Worm (Caenorhabditis elegans) whole organism, L4 larva: ENCODE results near the gene F26F4.9.

Source experiments
- D1046.2 ChIP-seq: fragments of 200-800 bp; sonication (Bioruptor generic); IDR thresholded peaks from 2 replicates; pipeline ENCODE4 v1.3.6; 2022; ENCODE audit warnings: missing genetic modification characterization, missing compliant biosample characterization
- F37D6.2 ChIP-seq: sonication (generic microtip); optimal IDR thresholded peaks from 2 replicates; lab custom pipeline; 2016; ENCODE audit warnings: mild to moderate bottlenecking, missing genetic modification characterization, missing compliant biosample characterization
- F44E2.7 ChIP-seq: fragments of 200-800 bp; sonication (Bioruptor generic); IDR thresholded peaks from 2 replicates; pipeline ENCODE4 v2.1.2; 2022; ENCODE audit warnings: missing genetic modification characterization, missing compliant biosample characterization
- R02D3.7 ChIP-seq: fragments of 150-350 bp; sonication (generic microtip); optimal IDR thresholded peaks from 3 replicates; lab custom pipeline; 2014; ENCODE audit warnings: missing biosample characterization, missing genetic modification characterization
- T26A8.4 ChIP-seq: fragments of 200-800 bp; sonication (Bioruptor generic); IDR thresholded peaks from 2 replicates; pipeline ENCODE4 v1.3.6; 2022; ENCODE audit warnings: missing genetic modification characterization, missing compliant biosample characterization
- Y5F2A.4 ChIP-seq: fragments of 200-800 bp; sonication (Bioruptor generic); optimal IDR thresholded peaks from 2 replicates; lab custom pipeline; 2018; ENCODE audit warnings: mild to moderate bottlenecking, missing genetic modification characterization, missing compliant biosample characterization
- aha-1 ChIP-seq: fragments of 150-350 bp; peaks from one replicate; lab custom pipeline; 2014; ENCODE audit warnings: missing biosample characterization, missing genetic modification characterization
- arid-1 ChIP-seq: fragments of 200-800 bp; sonication (Bioruptor generic); conservative IDR thresholded peaks from 2 replicates; pipeline ENCODE4 v1.3.6; 2022; ENCODE audit warnings: missing genetic modification reagents, missing genetic modification characterization, missing compliant biosample characterization
- ceh-20 ChIP-seq: fragments of 200-800 bp; sonication (Bioruptor generic); IDR thresholded peaks from 2 replicates; pipeline ENCODE4 v1.3.6; 2022; ENCODE audit warnings: missing genetic modification reagents, missing genetic modification characterization, missing compliant biosample characterization
- ceh-32 ChIP-seq: sonication (generic microtip); optimal IDR thresholded peaks from 2 replicates; lab custom pipeline; 2016; ENCODE audit warnings: mild to moderate bottlenecking, missing genetic modification characterization, missing compliant biosample characterization; ENCODE audit not compliant: poor library complexity
- ceh-82 ChIP-seq: sonication (generic microtip); optimal IDR thresholded peaks from 2 replicates; lab custom pipeline; 2017; ENCODE audit warnings: missing biosample characterization, missing genetic modification characterization
- cey-2 ChIP-seq: sonication (generic microtip); optimal IDR thresholded peaks from 3 replicates; lab custom pipeline; 2017; ENCODE audit warnings: missing genetic modification characterization, mild to moderate bottlenecking, missing compliant biosample characterization, antibody characterized with exemption, borderline replicate concordance; ENCODE audit not compliant: insufficient read depth
- daf-12 ChIP-seq: fragments of 150-350 bp; optimal IDR thresholded peaks from 2 replicates; lab custom pipeline; 2014; ENCODE audit warnings: missing biosample characterization, missing genetic modification reagents, missing genetic modification characterization
- daf-16 ChIP-seq, 3 experiments: sonication (generic microtip); optimal IDR thresholded peaks; 2 replicates each; lab custom pipeline; 2016 to 2017; ENCODE audit warnings: missing genetic modification characterization in 3 of 3, missing genetic modification reagents in 3 of 3, mild to moderate bottlenecking in 2 of 3, missing compliant biosample characterization in 2 of 3, missing biosample characterization in 1 of 3, moderate library complexity in 1 of 3
- dmd-6 ChIP-seq: fragments of 200-800 bp; sonication (Bioruptor generic); IDR thresholded peaks from 2 replicates; pipeline ENCODE4 v1.3.6; 2022; ENCODE audit warnings: missing genetic modification reagents, missing genetic modification characterization, missing compliant biosample characterization
- dmd-8 ChIP-seq: fragments of 200-800 bp; sonication (Bioruptor generic); IDR thresholded peaks from 2 replicates; pipeline ENCODE4 v1.3.6; 2022; ENCODE audit warnings: missing genetic modification characterization, missing compliant biosample characterization
- duxl-1 ChIP-seq: sonication (generic microtip); optimal IDR thresholded peaks from 2 replicates; lab custom pipeline; 2016; ENCODE audit warnings: mild to moderate bottlenecking, missing genetic modification characterization, moderate library complexity, missing compliant biosample characterization; ENCODE audit not compliant: poor library complexity
- dve-1 ChIP-seq: sonication (generic microtip); optimal IDR thresholded peaks from 2 replicates; lab custom pipeline; 2017; ENCODE audit warnings: antibody characterized with exemption, mild to moderate bottlenecking, missing genetic modification characterization, missing compliant biosample characterization; ENCODE audit not compliant: insufficient read depth
- egl-27 ChIP-seq: sonication (generic microtip); optimal IDR thresholded peaks from 3 replicates; lab custom pipeline; 2017; ENCODE audit warnings: missing biosample characterization, missing genetic modification reagents, missing genetic modification characterization
- egl-43 ChIP-seq: fragments of 200-800 bp; sonication (Bioruptor generic); IDR thresholded peaks from 2 replicates; pipeline ENCODE4 v1.3.6; 2022; ENCODE audit warnings: missing genetic modification reagents, missing genetic modification characterization, missing compliant biosample characterization
- fkh-10 ChIP-seq: fragments of 150-350 bp; optimal IDR thresholded peaks from 2 replicates; lab custom pipeline; 2014; ENCODE audit warnings: missing biosample characterization, missing genetic modification reagents, missing genetic modification characterization
- fos-1 ChIP-seq: fragments of 150-350 bp; optimal IDR thresholded peaks from 2 replicates; lab custom pipeline; 2014; ENCODE audit warnings: missing biosample characterization, missing genetic modification characterization
- jun-1 ChIP-seq: fragments of 150-350 bp; optimal IDR thresholded peaks from 2 replicates; lab custom pipeline; 2014; ENCODE audit warnings: missing biosample characterization, missing genetic modification reagents, missing genetic modification characterization
- lim-7 ChIP-seq: fragments of 200-800 bp; sonication (Bioruptor generic); IDR thresholded peaks from 2 replicates; pipeline ENCODE4 v1.3.6; 2022; ENCODE audit warnings: missing genetic modification characterization, missing compliant biosample characterization
- lin-38 ChIP-seq: fragments of 200-800 bp; sonication (Bioruptor generic); IDR thresholded peaks from 2 replicates; pipeline ENCODE4 v1.3.6; 2022; ENCODE audit warnings: missing genetic modification reagents, missing genetic modification characterization, missing compliant biosample characterization
- lin-39 ChIP-seq: fragments of 150-350 bp; optimal IDR thresholded peaks from 2 replicates; lab custom pipeline; 2014; ENCODE audit warnings: missing biosample characterization, missing genetic modification reagents, missing genetic modification characterization
- lir-3 ChIP-seq: sonication (generic microtip); optimal IDR thresholded peaks from 2 replicates; lab custom pipeline; 2016; ENCODE audit warnings: mild to moderate bottlenecking, missing genetic modification characterization, missing compliant biosample characterization
- madf-9 ChIP-seq: fragments of 200-800 bp; sonication (Bioruptor generic); conservative IDR thresholded peaks from 2 replicates; pipeline ENCODE4 v1.3.6; 2022; ENCODE audit warnings: missing genetic modification reagents, missing genetic modification characterization, missing compliant biosample characterization
- mdl-1 ChIP-seq, 2 experiments: fragments of 150-350 bp in 1 of 2; sonication (generic microtip) in 1 of 2; optimal IDR thresholded peaks; 2 replicates each; lab custom pipeline; 2014 to 2017; ENCODE audit warnings: missing biosample characterization in 2 of 2, missing genetic modification characterization in 2 of 2
- mes-2 ChIP-seq: sonication (generic microtip); optimal IDR thresholded peaks from 2 replicates; lab custom pipeline; 2016; ENCODE audit warnings: missing genotype, mild to moderate bottlenecking, missing genetic modification characterization, missing compliant biosample characterization; ENCODE audit not compliant: poor library complexity, severe bottlenecking
- mxl-3 ChIP-seq: fragments of 200-800 bp; sonication (Bioruptor generic); optimal IDR thresholded peaks from 2 replicates; lab custom pipeline; 2018; ENCODE audit warnings: mild to moderate bottlenecking, missing genetic modification characterization, missing compliant biosample characterization
- nhr-111 ChIP-seq: fragments of 200-800 bp; sonication (Bioruptor generic); optimal IDR thresholded peaks from 2 replicates; lab custom pipeline; 2018; ENCODE audit warnings: mild to moderate bottlenecking, missing genetic modification characterization, missing compliant biosample characterization
- nhr-25 ChIP-seq: sonication (generic microtip); optimal IDR thresholded peaks from 2 replicates; lab custom pipeline; 2017; ENCODE audit warnings: missing genetic modification characterization, mild to moderate bottlenecking, missing compliant biosample characterization, antibody characterized with exemption, moderate library complexity, borderline replicate concordance; ENCODE audit not compliant: insufficient read depth
- nhr-41 ChIP-seq: fragments of 200-800 bp; sonication (Bioruptor generic); IDR thresholded peaks from 2 replicates; pipeline ENCODE4 v1.3.6; 2022; ENCODE audit warnings: missing genetic modification reagents, missing genetic modification characterization, missing compliant biosample characterization
- nhr-42 ChIP-seq: fragments of 200-800 bp; sonication (Bioruptor generic); IDR thresholded peaks from 2 replicates; pipeline ENCODE4 v1.3.6; 2022; ENCODE audit warnings: missing genetic modification characterization, missing compliant biosample characterization
- nhr-48 ChIP-seq: sonication (generic microtip); optimal IDR thresholded peaks from 2 replicates; lab custom pipeline; 2016; ENCODE audit warnings: mild to moderate bottlenecking, missing genetic modification characterization, missing compliant biosample characterization
- nhr-76 ChIP-seq: fragments of 150-350 bp; optimal IDR thresholded peaks from 2 replicates; lab custom pipeline; 2014; ENCODE audit warnings: missing biosample characterization, missing genetic modification characterization
- nhr-77 ChIP-seq: fragments of 150-350 bp; optimal IDR thresholded peaks from 2 replicates; lab custom pipeline; 2014; ENCODE audit warnings: missing biosample characterization, missing genetic modification characterization
- pha-4 ChIP-seq, 2 experiments: fragments of 150-350 bp in 1 of 2; fragments of 200-800 bp in 1 of 2; sonication (Bioruptor generic) in 1 of 2; IDR thresholded peaks in 1 of 2; optimal IDR thresholded peaks in 1 of 2; 2 replicates each; pipeline versions ENCODE4 v1.3.6 to Lab custom; 2014 to 2022; ENCODE audit warnings: missing genetic modification characterization in 2 of 2, missing genetic modification reagents in 2 of 2, missing biosample characterization in 1 of 2, missing compliant biosample characterization in 1 of 2
- set-16 ChIP-seq: fragments of 200-800 bp; sonication (Bioruptor generic); IDR thresholded peaks from 2 replicates; pipeline ENCODE4 v1.3.6; 2022; ENCODE audit warnings: missing genetic modification reagents, missing genetic modification characterization, missing compliant biosample characterization
- skn-1 ChIP-seq: fragments of 150-350 bp; optimal IDR thresholded peaks from 2 replicates; lab custom pipeline; 2014; ENCODE audit warnings: missing biosample characterization, missing genetic modification characterization
- snpc-4 ChIP-seq: fragments of 150-350 bp; optimal IDR thresholded peaks from 2 replicates; lab custom pipeline; 2014; ENCODE audit warnings: missing biosample characterization, missing genetic modification characterization
- tag-97 ChIP-seq: fragments of 200-800 bp; sonication (Bioruptor generic); IDR thresholded peaks from 2 replicates; pipeline ENCODE4 v1.3.6; 2022; ENCODE audit warnings: missing genetic modification characterization, missing compliant biosample characterization
- unc-130 ChIP-seq: sonication (generic microtip); optimal IDR thresholded peaks from 2 replicates; lab custom pipeline; 2016; ENCODE audit warnings: missing genetic modification reagents, missing genetic modification characterization, missing compliant biosample characterization
- unc-39 ChIP-seq: sonication (generic microtip); optimal IDR thresholded peaks from 2 replicates; lab custom pipeline; 2017; ENCODE audit warnings: missing biosample characterization, missing genetic modification characterization
- zfp-2 ChIP-seq: sonication (generic microtip); optimal IDR thresholded peaks from 2 replicates; lab custom pipeline; 2016; ENCODE audit warnings: mild to moderate bottlenecking, missing genetic modification characterization, missing compliant biosample characterization

F26F4.9 gene

ce11 chrIII:4909938-4910337 is 2.4 kb downstream of the F26F4.9 start, which contains the start of gene F26F4.12:
Gene F26F4.12, minus strand, starts transcription at chrIII:4910038.
- TF ChIP-seq zfp-2 (tag; lab: Kevin White, UChicago) (no peak), fos-1 (tag; lab: Kevin White, UChicago) (no peak), nhr-77 (tag; lab: Kevin White, UChicago) (no peak), nhr-111 (GFP tag; lab: Kevin White, UChicago) (no peak), arid-1 (no peak)
- TF ChIP-seq, all 104 proteins: peak for 0

ce11 chrIII:4906896-4907295 is 5.4 kb downstream of the F26F4.9 start, which contains the start of gene rom-1:
Gene rom-1, plus strand, starts transcription at chrIII:4907196.
- TF ChIP-seq T26A8.4 = no peak
- TF ChIP-seq egl-27 (tag; lab: Kevin White, UChicago) = no peak
- no peak for TF ChIP-seq duxl-1
- no peak for TF ChIP-seq nhr-76 (tag; lab: Kevin White, UChicago)
- TF ChIP-seq lim-7 (GFP tag; lab: Robert Waterston, UW) = no peak
- TF ChIP-seq madf-9 = no peak
- no peak for TF ChIP-seq jun-1 (tag; lab: Kevin White, UChicago)
- no peak for TF ChIP-seq lin-39 (tag; lab: Kevin White, UChicago)
- no peak for TF ChIP-seq fkh-10

DNA sequence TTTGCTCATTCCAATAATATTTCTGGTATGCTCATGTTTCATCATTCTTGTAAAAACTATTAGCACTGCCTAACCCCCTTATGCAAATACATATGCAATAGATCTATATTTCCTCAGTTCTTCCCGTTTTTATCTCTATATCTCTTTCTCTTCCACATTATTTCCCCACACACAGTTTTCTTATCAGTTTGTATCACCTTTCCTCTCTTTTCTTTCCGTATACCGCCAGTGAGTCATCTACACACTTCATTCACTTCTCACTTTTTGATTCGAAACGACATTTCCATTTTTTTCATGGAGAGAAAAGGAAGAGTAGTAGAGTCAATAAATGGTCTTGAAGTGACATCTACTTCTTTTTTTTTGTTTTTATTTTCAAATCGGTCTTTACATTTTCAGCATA is 6.0 kb downstream of the F26F4.9 start:
- TF ChIP-seq cey-2 (tag; lab: Kevin White, UChicago) (no peak), nhr-41 (0 out of 2 replicates have a peak, but pooled peaks have one; percentile 14), nhr-25 (tag; lab: Kevin White, UChicago) (no peak), Y5F2A.4 (no peak), T26A8.4 (no peak), dmd-6 (GFP tag; lab: Robert Waterston, UW) (peak; percentile 33; the same call in 1 of the 2 replicates), dve-1 (peak; percentile 35), unc-39 (no peak), aha-1 (tag; lab: Kevin White, UChicago) (no peak), mxl-3 (GFP tag; lab: Kevin White, UChicago) (peak; percentile 25), nhr-48 (tag; lab: Kevin White, UChicago) (no peak), ceh-20 (GFP tag; lab: Robert Waterston, UW) (no peak), pha-4 (GFP tag; IDR thresholded peaks at IDR 0.05; lab: Robert Waterston, UW) (no peak), pha-4 (tag; optimal IDR thresholded peaks at IDR 0.05; lab: Kevin White, UChicago) (no peak), mes-2 (tag; lab: Kevin White, UChicago) (peak; percentile 22), lir-3 (tag; lab: Kevin White, UChicago) (no peak), egl-43 (GFP tag; lab: Robert Waterston, UW) (no peak), dmd-8 (GFP tag; lab: Robert Waterston, UW) (no peak), F37D6.2 (no peak), R02D3.7 (no peak), D1046.2 (no peak), nhr-77 (tag; lab: Kevin White, UChicago) (no peak), nhr-111 (GFP tag; lab: Kevin White, UChicago) (no peak), ceh-32 (tag; lab: Kevin White, UChicago) (no peak), daf-16 (GFP tag; optimal IDR thresholded peaks at IDR 0.05; lab: Kevin White, UChicago) (no peak), daf-16 (tag; optimal IDR thresholded peaks at IDR 0.05; lab: Kevin White, UChicago) (peak; percentile 16), F44E2.7 (GFP tag; lab: Robert Waterston, UW) (no peak), ceh-82 (no peak), mdl-1 (tag; optimal IDR thresholded peaks at IDR 0.05; lab: Kevin White, UChicago) (no peak), nhr-42 (GFP tag; lab: Robert Waterston, UW) (no peak), tag-97 (no peak), daf-12 (tag; lab: Kevin White, UChicago) (no peak), zfp-2 (tag; lab: Kevin White, UChicago) (no peak), set-16 (no peak), skn-1 (tag; lab: Kevin White, UChicago) (no peak), lin-38 (GFP tag; lab: Robert Waterston, UW) (no peak), duxl-1 (no peak), snpc-4 (tag; lab: Kevin White, UChicago) (no peak), unc-130 (no peak)
